Fruit fly (Drosophila melanogaster): ENCODE results near the gene CG12883.

The CG12883 gene

dm6 chr3R:27677174-27677726 lies 1.8 kb upstream of the CG12883 start, which contains the start of gene Hsdl2 (continued):
- TF ChIP-seq nom (GFP tag; optimal IDR thresholded peaks at IDR 0.05) (peak; percentile 99), schlank (tag; optimal IDR thresholded peaks at IDR 0.05) (no peak), HmgZ (tag; optimal IDR thresholded peaks at IDR 0.05) (peak; percentile 84), CG8478 (optimal IDR thresholded peaks at IDR 0.05) (peak; percentile 55), sqz (GFP tag; optimal IDR thresholded peaks at IDR 0.05) (no peak), odd (GFP tag; optimal IDR thresholded peaks at IDR 0.05) (no peak), slbo (GFP tag; IDR thresholded peaks at IDR 0.05) (peak; percentile 55), CG4820 (GFP tag; optimal IDR thresholded peaks at IDR 0.05) (peak; percentile 23), Dp (GFP tag; optimal IDR thresholded peaks at IDR 0.05) (peak; percentile 92), shn (GFP tag; optimal IDR thresholded peaks at IDR 0.05) (no peak), stwl (tag; optimal IDR thresholded peaks at IDR 0.05) (peak; percentile 15), pros (GFP tag; optimal IDR thresholded peaks at IDR 0.05) (no peak), Optix (GFP tag; IDR thresholded peaks at IDR 0.05) (no peak), CG2129 (GFP tag; IDR thresholded peaks at IDR 0.05; ENCODE audit: partially characterized antibody) (no peak), ac (GFP tag; optimal IDR thresholded peaks at IDR 0.05) (no peak), lmd (GFP tag; IDR thresholded peaks at IDR 0.05) (peak; percentile 38; the same call in 1 of the 2 replicates), bcd (GFP tag; optimal IDR thresholded peaks at IDR 0.05) (no peak), CG14710 (tag; optimal IDR thresholded peaks at IDR 0.05) (peak; percentile 75), Nf-YC (tag; optimal IDR thresholded peaks at IDR 0.05) (no peak), Asciz (GFP tag; optimal IDR thresholded peaks at IDR 0.05) (no peak), wek (GFP tag; optimal IDR thresholded peaks at IDR 0.05) (no peak), NK7.1 (GFP tag; optimal IDR thresholded peaks at IDR 0.05) (no peak), Atf-2 (GFP tag; optimal IDR thresholded peaks at IDR 0.05) (no peak), Hand (GFP tag; optimal IDR thresholded peaks at IDR 0.05) (no peak), zfh2 (GFP tag; optimal IDR thresholded peaks at IDR 0.05) (peak; percentile 12), Usf (GFP tag; optimal IDR thresholded peaks at IDR 0.05) (no peak), CG43689 (GFP tag; IDR thresholded peaks at IDR 0.05) (no peak), CG11695 (GFP tag; IDR thresholded peaks at IDR 0.05) (no peak), CG12942 (GFP tag; optimal IDR thresholded peaks at IDR 0.05) (no peak), CG1529 (GFP tag; optimal IDR thresholded peaks at IDR 0.05) (no peak), cwo (GFP tag; optimal IDR thresholded peaks at IDR 0.05) (no peak), CG7928 (GFP tag; optimal IDR thresholded peaks at IDR 0.05) (no peak), CG17186 (GFP tag; optimal IDR thresholded peaks at IDR 0.05) (peak; percentile 37), CG31224 (GFP tag; IDR thresholded peaks at IDR 0.05) (0 out of 2 replicates have a peak, but pooled peaks have one; percentile 31), CG13296 (GFP tag; optimal IDR thresholded peaks at IDR 0.05) (no peak), eve (GFP tag; optimal IDR thresholded peaks at IDR 0.05) (no peak), C15 (GFP tag; IDR thresholded peaks at IDR 0.05) (no peak), B-H2 (GFP tag; optimal IDR thresholded peaks at IDR 0.05) (no peak), sim (GFP tag; IDR thresholded peaks at IDR 0.05) (no peak), CG32772 (GFP tag; IDR thresholded peaks at IDR 0.05) (0 out of 2 replicates have a peak, but pooled peaks have one; percentile 29), CG8924 (tag; optimal IDR thresholded peaks at IDR 0.05) (peak; percentile 12), CG10147 (GFP tag; optimal IDR thresholded peaks at IDR 0.05) (no peak), inv (GFP tag; IDR thresholded peaks at IDR 0.05; ENCODE audit: partially characterized antibody) (no peak; the same call in 1 of the 2 replicates), Mad (GFP tag; optimal IDR thresholded peaks at IDR 0.05) (peak; percentile 67), Ada2b (GFP tag; IDR thresholded peaks at IDR 0.05) (peak; percentile 60), en (GFP tag; optimal IDR thresholded peaks at IDR 0.05) (no peak), scrt (GFP tag; optimal IDR thresholded peaks at IDR 0.05) (no peak), mld (GFP tag; IDR thresholded peaks at IDR 0.05; ENCODE audit: partially characterized antibody) (no peak), dysf (GFP tag; IDR thresholded peaks at IDR 0.05) (no peak), Xbp1 (GFP tag; optimal IDR thresholded peaks at IDR 0.05) (peak; percentile 60)

All from whole organism, embryonic.